Worm (Caenorhabditis elegans) whole organism, late embryonic: ENCODE data around the gene F54D5.3.
"Not testable (repeated sequence)": the region's sequence is repeated elsewhere in the genome, so short reads cannot be mapped to it uniquely, and the experiment has no call there.

Experiments
- C08G9.2 ChIP-seq: sonication (generic microtip); optimal IDR thresholded peaks from 2 replicates; lab custom pipeline; 2016; ENCODE audit warnings: mild to moderate bottlenecking, missing genetic modification characterization, moderate library complexity, missing compliant biosample characterization
- F13H6.1 ChIP-seq: sonication (generic microtip); optimal IDR thresholded peaks from 2 replicates; lab custom pipeline; 2016; ENCODE audit warnings: missing genetic modification characterization, missing compliant biosample characterization
- Y22D7AL.16 ChIP-seq: sonication (generic microtip); optimal IDR thresholded peaks from 2 replicates; lab custom pipeline; 2016; ENCODE audit warnings: missing genetic modification characterization, missing compliant biosample characterization
- ama-1 ChIP-seq: fragments of 150-350 bp; optimal IDR thresholded peaks from 2 replicates; lab custom pipeline; 2014
- ceh-18 ChIP-seq: sonication (generic microtip); optimal IDR thresholded peaks from 2 replicates; lab custom pipeline; 2016; ENCODE audit warnings: missing genetic modification characterization, missing compliant biosample characterization
- ceh-24 ChIP-seq: sonication (generic microtip); optimal IDR thresholded peaks from 2 replicates; lab custom pipeline; 2016; ENCODE audit warnings: mild to moderate bottlenecking, missing genetic modification characterization, missing compliant biosample characterization
- ceh-30 ChIP-seq: fragments of 150-350 bp; optimal IDR thresholded peaks from 2 replicates; lab custom pipeline; 2014; ENCODE audit warnings: missing biosample characterization, missing genetic modification characterization
- ceh-31 ChIP-seq: sonication (generic microtip); optimal IDR thresholded peaks from 2 replicates; lab custom pipeline; 2016; ENCODE audit warnings: missing genetic modification characterization, missing compliant biosample characterization
- ceh-34 ChIP-seq: sonication (generic microtip); optimal IDR thresholded peaks from 2 replicates; lab custom pipeline; 2016; ENCODE audit warnings: mild to moderate bottlenecking, missing genetic modification characterization, missing compliant biosample characterization
- ceh-45 ChIP-seq: fragments of 200-800 bp; sonication (Bioruptor generic); IDR thresholded peaks from 2 replicates; pipeline ENCODE4 v1.3.6; 2022; ENCODE audit warnings: missing genetic modification reagents, missing genetic modification characterization, missing compliant biosample characterization
- ceh-48 ChIP-seq: sonication (generic microtip); optimal IDR thresholded peaks from 2 replicates; lab custom pipeline; 2016; ENCODE audit warnings: missing genetic modification characterization, inconsistent platforms, missing compliant biosample characterization
- ceh-6 ChIP-seq: fragments of 200-800 bp; sonication (Bioruptor generic); optimal IDR thresholded peaks from 2 replicates; lab custom pipeline; 2018; ENCODE audit warnings: mild to moderate bottlenecking, missing genetic modification characterization, missing compliant biosample characterization
- ceh-9 ChIP-seq: sonication (generic microtip); optimal IDR thresholded peaks from 2 replicates; lab custom pipeline; 2016; ENCODE audit warnings: mild to moderate bottlenecking, missing genetic modification characterization, inconsistent platforms, missing compliant biosample characterization
- che-1 ChIP-seq: sonication (generic microtip); optimal IDR thresholded peaks from 2 replicates; lab custom pipeline; 2016; ENCODE audit warnings: mild to moderate bottlenecking, missing genetic modification characterization, missing compliant biosample characterization
- elt-2 ChIP-seq: sonication (generic microtip); optimal IDR thresholded peaks from 2 replicates; lab custom pipeline; 2016; ENCODE audit warnings: missing genetic modification reagents, missing genetic modification characterization, missing compliant biosample characterization
- elt-4 ChIP-seq: sonication (generic microtip); optimal IDR thresholded peaks from 2 replicates; lab custom pipeline; 2016; ENCODE audit warnings: missing genetic modification characterization, missing compliant biosample characterization
- eyg-1 ChIP-seq: sonication (generic microtip); optimal IDR thresholded peaks from 2 replicates; lab custom pipeline; 2016; ENCODE audit warnings: missing genotype, missing genetic modification characterization, missing compliant biosample characterization
- fax-1 ChIP-seq: sonication (generic microtip); optimal IDR thresholded peaks from 2 replicates; lab custom pipeline; 2016; ENCODE audit warnings: missing genotype, missing genetic modification characterization, missing compliant biosample characterization
- fkh-6 ChIP-seq: sonication (generic microtip); optimal IDR thresholded peaks from 2 replicates; lab custom pipeline; 2016; ENCODE audit warnings: missing genetic modification characterization, missing compliant biosample characterization
- hlh-13 ChIP-seq: fragments of 200-800 bp; sonication (Bioruptor generic); optimal IDR thresholded peaks from 2 replicates; lab custom pipeline; 2018; ENCODE audit warnings: mild to moderate bottlenecking, missing genetic modification characterization, missing compliant biosample characterization
- hlh-30 ChIP-seq: sonication (generic microtip); optimal IDR thresholded peaks from 2 replicates; lab custom pipeline; 2017; ENCODE audit warnings: antibody characterized with exemption, missing genetic modification characterization, missing compliant biosample characterization; ENCODE audit not compliant: insufficient read depth
- hlh-6 ChIP-seq: sonication (generic microtip); optimal IDR thresholded peaks from 2 replicates; lab custom pipeline; 2016; ENCODE audit warnings: missing genotype, missing genetic modification characterization, missing compliant biosample characterization
- hlh-8 ChIP-seq: sonication (generic microtip); optimal IDR thresholded peaks from 2 replicates; lab custom pipeline; 2016; ENCODE audit warnings: missing genotype, missing genetic modification characterization, missing compliant biosample characterization
- madf-2 ChIP-seq: sonication (generic microtip); optimal IDR thresholded peaks from 2 replicates; lab custom pipeline; 2017; ENCODE audit warnings: missing genetic modification characterization, missing compliant biosample characterization
- nfya-1 ChIP-seq: sonication (generic microtip); optimal IDR thresholded peaks from 2 replicates; lab custom pipeline; 2017; ENCODE audit warnings: missing genetic modification characterization, mild to moderate bottlenecking, missing compliant biosample characterization, antibody characterized with exemption, moderate library complexity
- nhr-232 ChIP-seq: sonication (generic microtip); optimal IDR thresholded peaks from 2 replicates; lab custom pipeline; 2016; ENCODE audit warnings: missing genetic modification characterization, missing compliant biosample characterization
- ref-2 ChIP-seq: sonication (generic microtip); optimal IDR thresholded peaks from 2 replicates; lab custom pipeline; 2016; ENCODE audit warnings: missing genetic modification characterization, missing compliant biosample characterization
- rnt-1 ChIP-seq: sonication (generic microtip); optimal IDR thresholded peaks from 2 replicates; lab custom pipeline; 2016; ENCODE audit warnings: missing genetic modification characterization, missing compliant biosample characterization
- sdc-2 ChIP-seq: sonication (generic microtip); optimal IDR thresholded peaks from 2 replicates; lab custom pipeline; 2016; ENCODE audit warnings: missing genotype, missing genetic modification characterization, missing compliant biosample characterization
- syd-9 ChIP-seq: sonication (generic microtip); optimal IDR thresholded peaks from 2 replicates; lab custom pipeline; 2016; ENCODE audit warnings: mild to moderate bottlenecking, missing genetic modification characterization, moderate library complexity, missing compliant biosample characterization
- tbx-2 ChIP-seq: sonication (generic microtip); optimal IDR thresholded peaks from 2 replicates; lab custom pipeline; 2016; ENCODE audit warnings: missing genetic modification characterization, missing compliant biosample characterization
- tbx-7 ChIP-seq: sonication (generic microtip); optimal IDR thresholded peaks from 2 replicates; lab custom pipeline; 2016; ENCODE audit warnings: missing genotype, missing genetic modification characterization, missing compliant biosample characterization
- unc-3 ChIP-seq, 2 experiments: fragments of 200-800 bp in 1 of 2; sonication (Bioruptor generic) in 1 of 2; sonication (generic microtip) in 1 of 2; conservative IDR thresholded peaks in 1 of 2; optimal IDR thresholded peaks in 1 of 2; 2 replicates each; pipeline versions ENCODE4 v1.3.6 to Lab custom; 2016 to 2022; ENCODE audit warnings: missing compliant biosample characterization in 2 of 2, missing genetic modification characterization in 2 of 2, missing genetic modification reagents in 1 of 2
- unc-42 ChIP-seq: sonication (generic microtip); optimal IDR thresholded peaks from 2 replicates; lab custom pipeline; 2016; ENCODE audit warnings: missing genotype, missing genetic modification characterization, missing compliant biosample characterization
- zip-5 ChIP-seq: sonication (generic microtip); optimal IDR thresholded peaks from 2 replicates; lab custom pipeline; 2016; ENCODE audit warnings: missing genetic modification characterization, missing compliant biosample characterization
- ztf-16 ChIP-seq: sonication (generic microtip); optimal IDR thresholded peaks from 2 replicates; lab custom pipeline; 2017; ENCODE audit warnings: missing genetic modification characterization, missing compliant biosample characterization

F54D5.3 gene

ce11 chrII:11545299-11545951 lies 26.2 kb upstream of the F54D5.3 start, which contains the start of gene dnj-13 (continued):
- peak; percentile 77 for TF ChIP-seq rnt-1 (tag; lab: Kevin White, UChicago)
- peak; percentile 60 for TF ChIP-seq C08G9.2 (tag; lab: Kevin White, UChicago)
- TF ChIP-seq F13H6.1 (tag; lab: Kevin White, UChicago) = no peak
- no peak for TF ChIP-seq fkh-6
- TF ChIP-seq tbx-7 = peak; percentile 15
- peak; percentile 85 for TF ChIP-seq ceh-18 (tag; lab: Kevin White, UChicago)
- TF ChIP-seq ceh-24 (tag; lab: Kevin White, UChicago) = no peak
- no peak for TF ChIP-seq che-1
- TF ChIP-seq ceh-9 (tag; lab: Kevin White, UChicago) = no peak
- no peak for TF ChIP-seq hlh-13 (GFP tag; lab: Kevin White, UChicago)
- TF ChIP-seq nhr-232 (tag; lab: Kevin White, UChicago) = no peak
- TF ChIP-seq sdc-2 (tag; lab: Kevin White, UChicago) = peak; percentile 55
- TF ChIP-seq ref-2 (tag; lab: Kevin White, UChicago) = peak; percentile 93
- no peak for TF ChIP-seq Y22D7AL.16
- TF ChIP-seq zip-5 = no peak
- TF ChIP-seq syd-9 (tag; lab: Kevin White, UChicago) = peak; percentile 71
- TF ChIP-seq nfya-1 (tag; lab: Kevin White, UChicago) = peak; percentile 90

DNA sequence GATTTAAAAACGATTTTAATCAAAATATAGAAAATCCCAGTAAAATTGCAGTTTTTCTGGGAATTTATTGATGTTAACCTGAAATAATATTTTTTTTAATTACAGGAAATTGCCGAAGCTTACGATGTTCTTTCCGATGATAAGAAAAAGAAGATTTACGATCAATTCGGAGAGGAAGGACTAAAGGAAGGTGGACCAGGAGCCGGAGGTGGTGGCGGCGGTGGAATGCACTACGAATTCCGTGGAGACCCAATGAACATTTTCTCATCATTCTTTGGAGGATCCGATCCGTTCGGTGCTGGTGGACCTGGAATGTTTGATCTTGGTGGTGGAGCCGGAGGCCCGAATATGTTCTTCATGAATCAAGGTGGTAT lies 25.7 kb upstream of the F54D5.3 start:
- no peak for TF ChIP-seq hlh-13 (GFP tag; lab: Kevin White, UChicago)
- TF ChIP-seq, all 69 proteins: peak for 0

ce11 chrII:11547254-11547687 lies 24.3 kb upstream of the F54D5.3 start, which contains the start of gene F54D5.7:
TSS of gene F54D5.7 (plus strand) at chrII:11547517.
- peak; percentile 79 for TF ChIP-seq ama-1 (lab: Kevin White, UChicago)
- no peak for TF ChIP-seq ceh-48 (tag; lab: Kevin White, UChicago)
- TF ChIP-seq rnt-1 (tag; lab: Kevin White, UChicago) = peak; percentile 28
- TF ChIP-seq ceh-30 = peak; percentile 17
- peak; percentile 29 for TF ChIP-seq ceh-6 (GFP tag; lab: Kevin White, UChicago)
- no peak for TF ChIP-seq ceh-31 (tag; lab: Kevin White, UChicago)
- no peak for TF ChIP-seq unc-42 (tag; lab: Kevin White, UChicago)
- TF ChIP-seq ztf-16 (tag; lab: Kevin White, UChicago) = no peak
- TF ChIP-seq elt-2 (tag; lab: Kevin White, UChicago) = peak; percentile 30
- TF ChIP-seq fax-1 (tag; lab: Kevin White, UChicago) = no peak

DNA sequence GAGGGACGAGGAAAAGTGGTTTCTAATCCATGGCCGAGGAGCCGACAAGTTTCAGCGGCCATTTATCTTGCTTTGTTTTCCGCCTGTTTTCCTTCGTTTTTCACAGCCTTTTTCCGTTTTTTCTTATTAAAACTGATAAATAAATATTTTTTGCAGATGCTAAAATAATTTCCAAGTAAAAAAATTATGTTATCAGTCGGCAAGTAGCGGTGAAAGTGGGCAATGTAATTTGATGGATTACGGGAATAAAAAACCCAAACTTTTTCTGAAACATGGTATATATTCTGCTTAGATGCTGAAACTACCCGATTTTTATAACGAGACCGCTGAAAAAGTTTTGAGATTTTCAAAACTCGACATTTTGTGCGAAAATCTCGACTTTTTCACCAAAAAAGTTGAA lies 19.6 kb upstream of the F54D5.3 start, which contains the start of gene dhgd-1:
Gene dhgd-1 (minus strand): TSS at position 101 of the 400 bp plus-strand sequence.
- TF ChIP-seq hlh-30 (tag; lab: Kevin White, UChicago); madf-2 (tag; lab: Kevin White, UChicago); ceh-45: not testable (repeated sequence)

DNA sequence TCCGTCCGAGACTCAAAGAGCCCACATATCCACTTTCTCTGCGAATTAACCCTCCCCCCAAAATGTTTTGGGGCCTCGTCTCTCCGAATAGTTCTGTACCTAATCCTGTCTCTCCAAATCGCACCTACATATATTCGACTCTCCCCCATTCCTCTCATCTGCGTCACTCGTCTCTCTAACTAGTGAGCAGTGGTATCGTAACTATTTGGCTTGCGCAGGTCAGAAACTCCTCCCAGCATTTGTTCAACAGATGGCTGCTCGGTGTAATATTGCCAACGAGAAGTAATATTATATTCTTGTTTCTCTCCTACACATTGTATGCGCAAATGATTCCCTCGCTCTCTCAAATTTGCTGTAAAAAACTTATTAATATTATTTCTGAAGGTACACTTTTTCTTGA lies 16.0 kb upstream of the F54D5.3 start, which contains the start of gene F54D5.24:
Gene F54D5.24 (plus strand): TSS at position 316 of the 400 bp plus-strand sequence.
- no peak for TF ChIP-seq elt-4 (tag; lab: Kevin White, UChicago)
- TF ChIP-seq ceh-24 (tag; lab: Kevin White, UChicago) = no peak
- no peak for TF ChIP-seq hlh-6
- TF ChIP-seq tbx-2 (tag; lab: Kevin White, UChicago) = peak; percentile 5
- TF ChIP-seq ceh-34 (tag; lab: Kevin White, UChicago) = peak; percentile 64
- no peak for TF ChIP-seq sdc-2 (tag; lab: Kevin White, UChicago)
- TF ChIP-seq unc-3 (GFP tag; conservative IDR thresholded peaks at IDR 0.05; lab: Robert Waterston, UW) = no peak
- TF ChIP-seq unc-3 (tag; optimal IDR thresholded peaks at IDR 0.05; lab: Kevin White, UChicago) = no peak
- no peak for TF ChIP-seq eyg-1 (tag; lab: Kevin White, UChicago)
- TF ChIP-seq syd-9 (tag; lab: Kevin White, UChicago) = no peak
- TF ChIP-seq hlh-8 (tag; lab: Kevin White, UChicago) = peak; percentile 38
- TF ChIP-seq, all 69 proteins: peak for 3
